Worm (Caenorhabditis elegans) whole organism, L4/young adult: Measurements from ENCODE around the gene R10E11.6.

Source experiments
- W03F9.2 ChIP-seq: fragments of 150-350 bp; optimal IDR thresholded peaks from 2 replicates; lab custom pipeline; 2014; ENCODE audit warnings: missing biosample characterization, missing genetic modification characterization
- dao-5 ChIP-seq: sonication (generic microtip); optimal IDR thresholded peaks from 2 replicates; lab custom pipeline; 2016; ENCODE audit warnings: missing genotype, missing genetic modification characterization, moderate library complexity, missing compliant biosample characterization
- him-1 ChIP-seq: sonication (generic microtip); optimal IDR thresholded peaks from 2 replicates; lab custom pipeline; 2016; ENCODE audit warnings: missing genotype, missing genetic modification reagents, missing genetic modification characterization, missing compliant biosample characterization

DNA sequence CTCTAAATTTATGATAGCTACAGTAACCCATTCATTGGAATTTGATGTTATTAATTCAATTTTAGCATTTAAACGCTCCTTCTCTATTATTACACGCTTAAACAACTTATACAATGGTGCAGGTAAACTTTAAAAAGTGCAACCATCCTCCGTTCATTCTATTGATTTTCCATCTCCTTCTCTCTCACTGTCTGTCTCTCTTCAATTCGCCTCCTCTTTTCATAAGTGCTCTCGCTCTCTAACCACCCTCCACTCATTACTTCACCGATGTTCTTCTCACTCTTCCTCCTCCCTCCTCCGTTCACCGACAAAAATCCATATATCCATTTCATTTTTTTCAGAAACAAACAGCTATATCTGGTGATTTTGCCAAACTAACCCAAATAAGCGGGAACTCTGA lies 16.6 kb upstream of the R10E11.6 start, which contains the start of gene cbp-1:
- TF ChIP-seq dao-5 (tag; lab: Kevin White, UChicago) (no peak), W03F9.2 (tag; lab: Kevin White, UChicago) (no peak), him-1 (tag; lab: Kevin White, UChicago) (no peak)
